Fruit fly (Drosophila melanogaster) whole organism, wandering third instar larva: Measurements from ENCODE around the gene Prosbeta4.

Experiments
- HLH106 ChIP-seq: fragments of 200-800 bp; optimal IDR thresholded peaks from 3 replicates; lab custom pipeline; 2019; ENCODE audit warnings: missing biosample characterization, mild to moderate bottlenecking, missing genetic modification characterization, moderate library complexity
- Hnf4 ChIP-seq: fragments of 200-800 bp; sonication (Bioruptor generic); optimal IDR thresholded peaks from 2 replicates; lab custom pipeline; 2016; ENCODE audit warnings: missing biosample characterization, mild to moderate bottlenecking, missing genetic modification characterization
- Hr78 ChIP-seq: fragments of >200 bp; optimal IDR thresholded peaks from 2 replicates; lab custom pipeline; 2017; ENCODE audit warnings: missing biosample characterization, missing genetic modification characterization
- Hr83 ChIP-seq: fragments of 200-300 bp; sonication (Bioruptor generic); optimal IDR thresholded peaks from 2 replicates; lab custom pipeline; 2016; ENCODE audit warnings: missing biosample characterization, mild to moderate bottlenecking, missing genetic modification characterization, moderate library complexity; ENCODE audit not compliant: poor library complexity, severe bottlenecking
- OdsH ChIP-seq: fragments of 200-800 bp; sonication (Bioruptor generic); optimal IDR thresholded peaks from 2 replicates; lab custom pipeline; 2016; ENCODE audit warnings: missing biosample characterization, mild to moderate bottlenecking, missing genetic modification characterization
- br ChIP-seq: fragments of 200-800 bp; sonication (Bioruptor generic); optimal IDR thresholded peaks from 2 replicates; lab custom pipeline; 2016; ENCODE audit warnings: missing biosample characterization, missing genetic modification characterization
- dsf ChIP-seq: sonication (Bioruptor generic); optimal IDR thresholded peaks from 2 replicates; lab custom pipeline; 2016; ENCODE audit warnings: missing biosample characterization, missing genetic modification characterization, borderline replicate concordance
- foxo ChIP-seq, 2 experiments: fragments of 200-800 bp; sonication (Bioruptor generic); optimal IDR thresholded peaks; 2 replicates in 1 of 2; 3 replicates in 1 of 2; lab custom pipeline; 2016 to 2017; ENCODE audit warnings: missing biosample characterization in 2 of 2, missing genetic modification characterization in 2 of 2
- fru ChIP-seq: fragments of 200-800 bp; sonication (Bioruptor generic); optimal IDR thresholded peaks from 3 replicates; lab custom pipeline; 2016; ENCODE audit warnings: missing biosample characterization, mild to moderate bottlenecking, missing genetic modification characterization
- h ChIP-seq: fragments of 200-800 bp; sonication (Bioruptor generic); optimal IDR thresholded peaks from 3 replicates; lab custom pipeline; 2016; ENCODE audit warnings: missing biosample characterization, mild to moderate bottlenecking, missing genetic modification characterization
- jim ChIP-seq: fragments of 175-275, 200-325 bp; sonication (Bioruptor generic); optimal IDR thresholded peaks from 2 replicates; lab custom pipeline; 2016; ENCODE audit warnings: missing biosample characterization, mild to moderate bottlenecking, missing genetic modification characterization
- pan ChIP-seq: fragments of >200 bp; optimal IDR thresholded peaks from 2 replicates; lab custom pipeline; 2017
- sage ChIP-seq: fragments of 200-800 bp; sonication (Bioruptor generic); optimal IDR thresholded peaks from 2 replicates; lab custom pipeline; 2016; ENCODE audit warnings: missing biosample characterization, mild to moderate bottlenecking, missing genetic modification characterization
- sv ChIP-seq: fragments of 200-800 bp; sonication (Bioruptor generic); optimal IDR thresholded peaks from 3 replicates; lab custom pipeline; 2016; ENCODE audit warnings: missing biosample characterization, missing genetic modification characterization

dm6 chr2L:16703753-16704152 is 28.2 kb downstream of the Prosbeta4 start:
- peak; percentile 22 for TF ChIP-seq h
- TF ChIP-seq pan: no peak
- TF ChIP-seq sage: no peak
- no peak for TF ChIP-seq foxo (GFP tag; optimal IDR thresholded peaks at IDR 0.05; lab: Kevin White, UChicago)
- peak; percentile 6 for TF ChIP-seq br (GFP tag; lab: Kevin White, UChicago)
- peak; percentile 1 for TF ChIP-seq OdsH (GFP tag; lab: Kevin White, UChicago)
- peak; percentile 26 for TF ChIP-seq sv (GFP tag; lab: Kevin White, UChicago)
- peak; percentile 8 for TF ChIP-seq fru (GFP tag; lab: Kevin White, UChicago)
- TF ChIP-seq HLH106 (tag; lab: Kevin White, UChicago): no peak
- TF ChIP-seq jim: no peak
- no peak for TF ChIP-seq dsf
- TF ChIP-seq Hr78 (GFP tag; lab: Kevin White, UChicago): no peak
- no peak for TF ChIP-seq Hr83 (GFP tag; lab: Kevin White, UChicago)
- TF ChIP-seq Hnf4 (GFP tag; lab: Kevin White, UChicago): peak; percentile 20
